Worm (Caenorhabditis elegans) whole organism, young adult: ENCODE measurements around the gene idpp-3.

Experiments used
- B0019.2 ChIP-seq: fragments of 200-800 bp; sonication (Bioruptor generic); conservative IDR thresholded peaks from 2 replicates; pipeline ENCODE4 v1.3.6; 2022; ENCODE audit warnings: missing genetic modification reagents, missing genetic modification characterization, missing compliant biosample characterization
- B0336.3 ChIP-seq: fragments of 200-800 bp; sonication (Bioruptor generic); IDR thresholded peaks from 2 replicates; pipeline ENCODE4 v1.3.6; 2022; ENCODE audit warnings: missing genetic modification characterization, missing compliant biosample characterization
- C17E4.6 ChIP-seq: fragments of 200-800 bp; sonication (Bioruptor generic); IDR thresholded peaks from 2 replicates; pipeline ENCODE4 v1.3.6; 2022; ENCODE audit warnings: missing genetic modification reagents, missing genetic modification characterization, missing compliant biosample characterization
- F57C9.4 ChIP-seq: sonication (generic microtip); optimal IDR thresholded peaks from 2 replicates; lab custom pipeline; 2017; ENCODE audit warnings: mild to moderate bottlenecking, missing genetic modification characterization, missing compliant biosample characterization
- K11D2.4 ChIP-seq: fragments of 200-800 bp; sonication (Bioruptor generic); IDR thresholded peaks from 2 replicates; pipeline ENCODE4 v1.3.6; 2022; ENCODE audit warnings: missing genetic modification reagents, missing genetic modification characterization, missing compliant biosample characterization
- Y53F4B.3 ChIP-seq: fragments of 200-800 bp; sonication (Bioruptor generic); IDR thresholded peaks from 2 replicates; pipeline ENCODE4 v1.3.6; 2022; ENCODE audit warnings: missing genetic modification reagents, missing genetic modification characterization, missing compliant biosample characterization
- Y56A3A.18 ChIP-seq: fragments of 200-800 bp; sonication (Bioruptor generic); IDR thresholded peaks from 2 replicates; pipeline ENCODE4 v1.3.6; 2022; ENCODE audit warnings: missing genetic modification reagents, missing genetic modification characterization, missing compliant biosample characterization
- Y79H2A.3 ChIP-seq: fragments of 200-800 bp; sonication (Bioruptor generic); conservative IDR thresholded peaks from 2 replicates; pipeline ENCODE4 v1.3.6; 2022; ENCODE audit warnings: missing genetic modification reagents, missing genetic modification characterization, missing compliant biosample characterization
- akir-1 ChIP-seq: fragments of 200-800 bp; sonication (Bioruptor generic); optimal IDR thresholded peaks from 2 replicates; lab custom pipeline; 2018; ENCODE audit warnings: mild to moderate bottlenecking, missing genetic modification characterization, moderate library complexity, missing compliant biosample characterization
- athp-1 ChIP-seq: sonication (generic microtip); optimal IDR thresholded peaks from 2 replicates; lab custom pipeline; 2017; ENCODE audit warnings: mild to moderate bottlenecking, missing genetic modification characterization, missing compliant biosample characterization
- attf-5 ChIP-seq: fragments of 200-800 bp; sonication (Bioruptor generic); optimal IDR thresholded peaks from 2 replicates; lab custom pipeline; 2018; ENCODE audit warnings: mild to moderate bottlenecking, missing genetic modification characterization, missing compliant biosample characterization
- attf-6 ChIP-seq: fragments of 200-800 bp; sonication (Bioruptor generic); IDR thresholded peaks from 2 replicates; pipeline ENCODE4 v1.3.6; 2022; ENCODE audit warnings: missing genetic modification reagents, missing genetic modification characterization, missing compliant biosample characterization
- ccch-3 ChIP-seq: fragments of 200-800 bp; sonication (Bioruptor generic); optimal IDR thresholded peaks from 2 replicates; lab custom pipeline; 2018; ENCODE audit warnings: mild to moderate bottlenecking, missing genetic modification characterization, missing compliant biosample characterization
- cebp-1 ChIP-seq, 2 experiments: fragments of 200-800 bp in 1 of 2; sonication (Bioruptor generic) in 1 of 2; sonication (generic microtip) in 1 of 2; IDR thresholded peaks in 1 of 2; optimal IDR thresholded peaks in 1 of 2; 2 replicates each; pipeline versions ENCODE4 v1.3.6 to Lab custom; 2017 to 2022; ENCODE audit warnings: missing compliant biosample characterization in 2 of 2, missing genetic modification characterization in 2 of 2, mild to moderate bottlenecking in 1 of 2, missing genetic modification reagents in 1 of 2, moderate library complexity in 1 of 2
- cebp-2 ChIP-seq: fragments of 200-800 bp; sonication (Bioruptor generic); IDR thresholded peaks from 2 replicates; pipeline ENCODE4 v1.3.6; 2022; ENCODE audit warnings: missing genetic modification characterization, missing compliant biosample characterization
- ceh-40 ChIP-seq: fragments of 200-800 bp; sonication (Bioruptor generic); IDR thresholded peaks from 2 replicates; pipeline ENCODE4 v1.3.6; 2022; ENCODE audit warnings: missing genetic modification characterization, missing compliant biosample characterization
- dox-1 ChIP-seq: fragments of 200-800 bp; sonication (Bioruptor generic); IDR thresholded peaks from 2 replicates; pipeline ENCODE4 v1.3.6; 2022; ENCODE audit warnings: missing genetic modification reagents, missing genetic modification characterization, missing compliant biosample characterization
- egl-44 ChIP-seq: fragments of 200-800 bp; sonication (Bioruptor generic); IDR thresholded peaks from 2 replicates; pipeline ENCODE4 v1.3.6; 2022; ENCODE audit warnings: missing genetic modification reagents, missing genetic modification characterization, missing compliant biosample characterization
- hmg-1.2 ChIP-seq: fragments of 200-800 bp; sonication (Bioruptor generic); IDR thresholded peaks from 2 replicates; pipeline ENCODE4 v1.3.6; 2022; ENCODE audit warnings: missing genetic modification reagents, missing genetic modification characterization, missing compliant biosample characterization
- hmg-20 ChIP-seq: fragments of 200-800 bp; sonication (Bioruptor generic); IDR thresholded peaks from 2 replicates; pipeline ENCODE4 v1.3.6; 2022; ENCODE audit warnings: missing genetic modification reagents, missing genetic modification characterization, missing compliant biosample characterization
- hsf-1 ChIP-seq: fragments of 200-800 bp; sonication (Bioruptor generic); IDR thresholded peaks from 2 replicates; pipeline ENCODE4 v1.3.6; 2022; ENCODE audit warnings: missing genetic modification reagents, missing genetic modification characterization, missing compliant biosample characterization
- lag-1 ChIP-seq: fragments of 200-800 bp; sonication (Bioruptor generic); IDR thresholded peaks from 2 replicates; pipeline ENCODE4 v1.3.6; 2022; ENCODE audit warnings: missing genetic modification reagents, missing genetic modification characterization, missing compliant biosample characterization
- let-526 ChIP-seq: fragments of 200-800 bp; sonication (Bioruptor generic); IDR thresholded peaks from 2 replicates; pipeline ENCODE4 v1.3.6; 2022; ENCODE audit warnings: missing genetic modification reagents, missing genetic modification characterization, missing compliant biosample characterization
- let-607 ChIP-seq, 2 experiments: fragments of 200-800 bp in 1 of 2; sonication (Bioruptor generic) in 1 of 2; sonication (generic microtip) in 1 of 2; optimal IDR thresholded peaks; 2 replicates each; lab custom pipeline; 2016 to 2018; ENCODE audit warnings: mild to moderate bottlenecking in 2 of 2, missing compliant biosample characterization in 2 of 2, missing genetic modification characterization in 2 of 2, moderate library complexity in 2 of 2, missing genotype in 1 of 2
- lin-35 ChIP-seq, 3 experiments: fragments of 150-350 bp in 2 of 3; sonication (generic microtip) in 1 of 3; optimal IDR thresholded peaks; 2 replicates each; lab custom pipeline; 2014 to 2018; ENCODE audit warnings: missing biosample characterization in 3 of 3, missing genetic modification characterization in 3 of 3, missing genetic modification reagents in 3 of 3
- lsy-27 ChIP-seq: sonication (generic microtip); optimal IDR thresholded peaks from 2 replicates; lab custom pipeline; 2017; ENCODE audit warnings: missing genetic modification characterization, mild to moderate bottlenecking, missing compliant biosample characterization, antibody characterized with exemption, missing genotype, borderline replicate concordance; ENCODE audit not compliant: insufficient read depth
- madf-3 ChIP-seq: fragments of 200-800 bp; sonication (Bioruptor generic); IDR thresholded peaks from 2 replicates; pipeline ENCODE4 v1.3.6; 2022; ENCODE audit warnings: missing genetic modification reagents, missing genetic modification characterization, missing compliant biosample characterization
- nfya-1 ChIP-seq: sonication (generic microtip); optimal IDR thresholded peaks from 2 replicates; lab custom pipeline; 2017; ENCODE audit warnings: antibody characterized with exemption, missing compliant biosample characterization, missing genetic modification characterization, borderline replicate concordance; ENCODE audit not compliant: insufficient read depth
- nhr-120 ChIP-seq: fragments of 200-800 bp; sonication (Bioruptor generic); IDR thresholded peaks from 2 replicates; pipeline ENCODE4 v1.3.6; 2022; ENCODE audit warnings: missing genetic modification characterization, missing compliant biosample characterization
- nhr-27 ChIP-seq: fragments of 200-800 bp; sonication (Bioruptor generic); optimal IDR thresholded peaks from 2 replicates; lab custom pipeline; 2018; ENCODE audit warnings: mild to moderate bottlenecking, missing genetic modification characterization, moderate library complexity, missing compliant biosample characterization
- pbrm-1 ChIP-seq: fragments of 200-800 bp; sonication (Bioruptor generic); IDR thresholded peaks from 2 replicates; pipeline ENCODE4 v1.3.6; 2022; ENCODE audit warnings: missing genetic modification reagents, missing genetic modification characterization, missing compliant biosample characterization
- repo-1 ChIP-seq: sonication (generic microtip); optimal IDR thresholded peaks from 2 replicates; lab custom pipeline; 2017; ENCODE audit warnings: mild to moderate bottlenecking, missing genetic modification characterization, missing compliant biosample characterization
- sdz-38 ChIP-seq: sonication (generic microtip); optimal IDR thresholded peaks from 2 replicates; lab custom pipeline; 2016; ENCODE audit warnings: missing genotype, missing genetic modification characterization, missing compliant biosample characterization
- sea-2 ChIP-seq: fragments of 200-800 bp; sonication (Bioruptor generic); IDR thresholded peaks from 2 replicates; pipeline ENCODE4 v1.3.6; 2022; ENCODE audit warnings: missing genetic modification characterization, missing compliant biosample characterization
- snpc-1.1 ChIP-seq: sonication (generic microtip); optimal IDR thresholded peaks from 2 replicates; lab custom pipeline; 2017; ENCODE audit warnings: missing genetic modification characterization, mild to moderate bottlenecking, missing compliant biosample characterization, antibody characterized with exemption, moderate library complexity, missing genotype, missing genetic modification reagents; ENCODE audit not compliant: insufficient read depth
- snpc-3.4 ChIP-seq: sonication (generic microtip); optimal IDR thresholded peaks from 2 replicates; lab custom pipeline; 2017; ENCODE audit warnings: missing genetic modification characterization, mild to moderate bottlenecking, missing compliant biosample characterization, antibody characterized with exemption, moderate library complexity, missing genotype, missing genetic modification reagents
- snpc-4 ChIP-seq, 5 experiments: fragments of 150-350 bp in 1 of 5; sonication (generic microtip) in 4 of 5; optimal IDR thresholded peaks; 2 replicates each; lab custom pipeline; 2014 to 2018; ENCODE audit warnings: missing genetic modification characterization in 5 of 5, missing biosample characterization in 3 of 5, antibody characterized with exemption in 2 of 5, mild to moderate bottlenecking in 2 of 5, missing compliant biosample characterization in 2 of 5, missing genotype in 2 of 5, moderate library complexity in 2 of 5, missing genetic modification reagents in 1 of 5
- somi-1 ChIP-seq: fragments of 200-800 bp; sonication (Bioruptor generic); optimal IDR thresholded peaks from 2 replicates; lab custom pipeline; 2018; ENCODE audit warnings: mild to moderate bottlenecking, missing genetic modification characterization, missing compliant biosample characterization
- sptf-2 ChIP-seq: fragments of 200-800 bp; sonication (Bioruptor generic); optimal IDR thresholded peaks from 2 replicates; lab custom pipeline; 2018; ENCODE audit warnings: mild to moderate bottlenecking, missing genetic modification characterization, missing compliant biosample characterization
- tbx-9 ChIP-seq: sonication (generic microtip); optimal IDR thresholded peaks from 2 replicates; lab custom pipeline; 2016; ENCODE audit warnings: borderline replicate concordance, missing genetic modification characterization, inconsistent platforms, missing compliant biosample characterization
- tlf-1 ChIP-seq: fragments of 200-800 bp; sonication (Bioruptor generic); optimal IDR thresholded peaks from 2 replicates; lab custom pipeline; 2018; ENCODE audit warnings: mild to moderate bottlenecking, missing genetic modification characterization, missing compliant biosample characterization
- unc-62 ChIP-seq: fragments of 150-350 bp; optimal IDR thresholded peaks from 2 replicates; lab custom pipeline; 2014; ENCODE audit warnings: missing biosample characterization, missing genetic modification reagents, missing genetic modification characterization
- xnd-1 ChIP-seq: sonication (generic microtip); optimal IDR thresholded peaks from 2 replicates; lab custom pipeline; 2016; ENCODE audit warnings: missing genotype, missing genetic modification reagents, missing genetic modification characterization, missing compliant biosample characterization

The idpp-3 gene

DNA sequence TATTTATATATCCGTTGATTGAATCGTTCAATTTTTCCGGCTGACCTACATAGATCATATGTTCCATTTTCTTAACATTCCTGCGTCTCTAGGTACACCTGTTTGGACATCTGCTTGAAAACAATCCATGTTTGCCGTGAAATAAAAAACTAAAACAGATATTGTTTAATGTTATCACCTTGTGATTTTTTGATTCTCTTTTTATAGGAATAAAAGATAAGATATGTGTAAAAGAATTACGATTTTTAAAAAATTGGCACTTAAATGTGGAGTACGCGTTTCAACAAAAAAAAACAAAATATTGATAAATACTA, 14.1 kb downstream of the idpp-3 start (continued):
- TF ChIP-seq attf-5 (no peak), hmg-1.2 (no peak), athp-1 (tag; lab: Kevin White, UChicago) (no peak), tlf-1 (GFP tag; lab: Kevin White, UChicago) (no peak), unc-62 (GFP tag; lab: Kevin White, UChicago) (no peak), lin-35 (GFP tag; optimal IDR thresholded peaks at IDR 0.05; lab: Kevin White, UChicago) (no peak), ceh-40 (GFP tag; lab: Robert Waterston, UW) (no peak)

DNA sequence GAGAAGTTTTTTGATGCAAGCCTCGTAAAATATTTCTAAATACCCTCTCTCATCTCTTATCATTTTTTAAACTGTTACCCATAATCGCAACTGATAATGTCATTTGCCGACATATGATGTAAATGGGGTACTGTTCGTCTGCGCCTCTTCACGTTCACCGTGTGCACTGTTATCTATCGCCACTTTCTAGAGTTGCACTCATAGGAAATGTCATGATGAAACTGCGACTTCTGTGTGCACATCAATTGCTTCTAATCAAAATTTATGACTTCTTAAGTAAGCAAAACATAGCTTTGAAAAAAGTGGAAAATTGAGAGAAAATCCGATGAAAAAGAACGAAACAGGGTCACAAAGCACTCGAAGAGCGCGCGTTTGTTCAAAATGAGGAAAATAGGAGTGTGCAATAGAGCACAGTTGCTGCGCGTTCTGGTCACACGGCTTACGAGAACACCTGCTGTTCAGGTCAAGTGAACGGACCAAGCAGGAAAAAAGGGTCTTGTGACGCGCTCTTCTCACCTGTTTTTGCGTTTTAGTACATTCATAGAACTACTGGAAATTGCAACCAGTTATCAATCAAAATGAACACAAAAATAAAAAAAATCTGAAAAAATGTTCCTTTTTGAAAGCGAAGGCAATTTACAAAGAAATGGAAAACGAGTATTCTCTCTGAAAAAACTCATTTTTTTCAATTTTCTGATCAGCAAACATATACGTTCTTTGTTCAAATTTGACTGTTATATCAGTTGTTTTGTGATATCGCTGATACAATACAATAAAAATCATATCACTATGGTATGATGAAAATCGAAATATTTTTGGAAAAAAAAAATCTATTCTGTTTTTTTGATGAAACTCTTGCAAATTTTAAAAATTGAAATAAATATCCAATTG, 14.7 kb downstream of the idpp-3 start:
- TF ChIP-seq Y56A3A.18 (GFP tag; lab: Robert Waterston, UW) (no peak), repo-1 (tag; lab: Kevin White, UChicago) (no peak), snpc-3.4 (tag; lab: Kevin White, UChicago) (no peak), B0336.3 (GFP tag; lab: Robert Waterston, UW) (no peak; the same call in 1 of the 2 replicates), hsf-1 (GFP tag; lab: Robert Waterston, UW) (no peak), sdz-38 (tag; lab: Kevin White, UChicago) (no peak), ccch-3 (GFP tag; lab: Kevin White, UChicago) (no peak), let-526 (0 out of 2 replicates have a peak, but pooled peaks have one; percentile 38), nhr-27 (tag; lab: Kevin White, UChicago) (no peak), snpc-1.1 (tag; lab: Kevin White, UChicago) (no peak), sea-2 (no peak), lsy-27 (no peak), lag-1 (GFP tag; lab: Robert Waterston, UW) (no peak), attf-6 (GFP tag; lab: Robert Waterston, UW) (no peak), hmg-20 (GFP tag; lab: Robert Waterston, UW) (no peak), tbx-9 (no peak), cebp-1 (GFP tag; IDR thresholded peaks at IDR 0.05; lab: Robert Waterston, UW) (no peak), cebp-1 (tag; optimal IDR thresholded peaks at IDR 0.05; lab: Kevin White, UChicago) (peak; percentile 59), snpc-4 (GFP tag; optimal IDR thresholded peaks at IDR 0.05; lab: Kevin White, UChicago) (no peak), snpc-4 (tag; optimal IDR thresholded peaks at IDR 0.05; lab: Kevin White, UChicago) (peak in 2 of 4 experiments; percentile 6 to 23), nfya-1 (tag; lab: Kevin White, UChicago) (no peak), cebp-2 (peak; percentile 76; the same call in 1 of the 2 replicates), C17E4.6 (GFP tag; lab: Robert Waterston, UW) (no peak), egl-44 (GFP tag; lab: Robert Waterston, UW) (no peak), B0019.2 (GFP tag; lab: Robert Waterston, UW) (no peak), xnd-1 (tag; lab: Kevin White, UChicago) (no peak), sptf-2 (GFP tag; lab: Kevin White, UChicago) (peak; percentile 31), Y53F4B.3 (no peak), dox-1 (GFP tag; lab: Robert Waterston, UW) (peak; percentile 51), madf-3 (no peak), F57C9.4 (no peak), tlf-1 (GFP tag; lab: Kevin White, UChicago) (no peak), nhr-120 (GFP tag; lab: Robert Waterston, UW) (no peak), Y79H2A.3 (GFP tag; lab: Robert Waterston, UW) (no peak), somi-1 (GFP tag; lab: Kevin White, UChicago) (peak; percentile 12), akir-1 (no peak), pbrm-1 (GFP tag; lab: Robert Waterston, UW) (no peak), let-607 (tag; optimal IDR thresholded peaks at IDR 0.05; lab: Kevin White, UChicago) (peak; percentile 47 to 51), K11D2.4 (0 out of 2 replicates have a peak, but pooled peaks have one; percentile 16), unc-62 (GFP tag; lab: Kevin White, UChicago) (peak; percentile 62)
